Worm (Caenorhabditis elegans) whole organism, mixed stage, embryonic: ENCODE measurements around the gene C14A11.5.

Source experiments
- M03D4.4 ChIP-seq: sonication (generic microtip); optimal IDR thresholded peaks from 2 replicates; lab custom pipeline; 2017; ENCODE audit warnings: mild to moderate bottlenecking, missing genetic modification characterization, missing compliant biosample characterization
- bed-3 ChIP-seq: fragments of 200-800 bp; sonication (Bioruptor generic); optimal IDR thresholded peaks from 3 replicates; lab custom pipeline; 2018; ENCODE audit warnings: mild to moderate bottlenecking, missing genetic modification characterization, moderate library complexity, missing compliant biosample characterization
- blmp-1 ChIP-seq: fragments of 150-350 bp; optimal IDR thresholded peaks from 2 replicates; lab custom pipeline; 2014; ENCODE audit warnings: missing biosample characterization, missing genetic modification characterization
- ceh-39 ChIP-seq: fragments of 150-350 bp; optimal IDR thresholded peaks from 2 replicates; lab custom pipeline; 2014; ENCODE audit warnings: missing biosample characterization, missing genetic modification characterization
- ceh-43 ChIP-seq: fragments of 200-800 bp; sonication (Bioruptor generic); optimal IDR thresholded peaks from 2 replicates; lab custom pipeline; 2018; ENCODE audit warnings: mild to moderate bottlenecking, missing genetic modification characterization, moderate library complexity, missing compliant biosample characterization
- ceh-83 ChIP-seq: fragments of 200-800 bp; sonication (Bioruptor generic); optimal IDR thresholded peaks from 2 replicates; lab custom pipeline; 2018; ENCODE audit warnings: mild to moderate bottlenecking, missing genetic modification characterization, missing compliant biosample characterization
- ces-1 ChIP-seq: fragments of 150-350 bp; optimal IDR thresholded peaks from 2 replicates; lab custom pipeline; 2014; ENCODE audit warnings: missing biosample characterization, missing genetic modification reagents, missing genetic modification characterization
- cnd-1 ChIP-seq: fragments of 200-800 bp; sonication (Bioruptor generic); optimal IDR thresholded peaks from 2 replicates; lab custom pipeline; 2018; ENCODE audit warnings: mild to moderate bottlenecking, missing genetic modification characterization, missing compliant biosample characterization
- drap-1 ChIP-seq: fragments of 200-800 bp; sonication (Bioruptor generic); optimal IDR thresholded peaks from 3 replicates; lab custom pipeline; 2018; ENCODE audit warnings: mild to moderate bottlenecking, missing genetic modification characterization, missing compliant biosample characterization
- elt-1 ChIP-seq: sonication (generic microtip); optimal IDR thresholded peaks from 2 replicates; lab custom pipeline; 2017; ENCODE audit warnings: missing genetic modification characterization, mild to moderate bottlenecking, missing compliant biosample characterization, antibody characterized with exemption, moderate library complexity, borderline replicate concordance; ENCODE audit not compliant: insufficient read depth
- elt-3 ChIP-seq: fragments of 150-350 bp; optimal IDR thresholded peaks from 2 replicates; lab custom pipeline; 2014; ENCODE audit warnings: missing biosample characterization, missing genetic modification characterization
- flh-1 ChIP-seq: fragments of 200-800 bp; sonication (Bioruptor generic); optimal IDR thresholded peaks from 2 replicates; lab custom pipeline; 2018; ENCODE audit warnings: mild to moderate bottlenecking, missing genetic modification characterization, moderate library complexity, missing compliant biosample characterization
- ham-2 ChIP-seq: fragments of 200-800 bp; sonication (Bioruptor generic); optimal IDR thresholded peaks from 2 replicates; lab custom pipeline; 2018; ENCODE audit warnings: mild to moderate bottlenecking, missing genetic modification characterization, missing compliant biosample characterization
- hlh-1 ChIP-seq: fragments of 150-350 bp; optimal IDR thresholded peaks from 2 replicates; lab custom pipeline; 2014; ENCODE audit warnings: missing biosample characterization, missing genetic modification reagents, missing genetic modification characterization
- lin-13 ChIP-seq: fragments of 150-350 bp; optimal IDR thresholded peaks from 2 replicates; lab custom pipeline; 2014; ENCODE audit warnings: missing biosample characterization, missing genetic modification characterization
- lin-32 ChIP-seq: fragments of 200-800 bp; sonication (Bioruptor generic); optimal IDR thresholded peaks from 2 replicates; lab custom pipeline; 2018; ENCODE audit warnings: mild to moderate bottlenecking, missing genetic modification characterization, missing compliant biosample characterization
- lsy-2 ChIP-seq: fragments of 150-350 bp; optimal IDR thresholded peaks from 2 replicates; lab custom pipeline; 2014; ENCODE audit warnings: missing biosample characterization, missing genetic modification characterization
- mab-5 ChIP-seq: fragments of 150-350 bp; optimal IDR thresholded peaks from 2 replicates; lab custom pipeline; 2014; ENCODE audit warnings: missing biosample characterization, missing genetic modification characterization
- mep-1 ChIP-seq: fragments of 150-350 bp; optimal IDR thresholded peaks from 2 replicates; lab custom pipeline; 2017; ENCODE audit warnings: missing biosample characterization, missing genetic modification reagents, missing genetic modification characterization, inconsistent platforms
- mls-2 ChIP-seq: sonication (generic microtip); optimal IDR thresholded peaks from 2 replicates; lab custom pipeline; 2016; ENCODE audit warnings: mild to moderate bottlenecking, missing genetic modification characterization, moderate library complexity, missing compliant biosample characterization
- nhr-12 ChIP-seq: fragments of 150-350 bp; optimal IDR thresholded peaks from 2 replicates; lab custom pipeline; 2014; ENCODE audit warnings: missing biosample characterization, missing genetic modification characterization
- nhr-2 ChIP-seq: fragments of 150-350 bp; optimal IDR thresholded peaks from 2 replicates; lab custom pipeline; 2014; ENCODE audit warnings: missing biosample characterization, missing genetic modification characterization
- nhr-237 ChIP-seq: fragments of 150-350 bp; optimal IDR thresholded peaks from 2 replicates; lab custom pipeline; 2014; ENCODE audit warnings: missing biosample characterization, missing genetic modification characterization
- nhr-28 ChIP-seq: fragments of 150-350 bp; optimal IDR thresholded peaks from 2 replicates; lab custom pipeline; 2014; ENCODE audit warnings: missing biosample characterization, missing genetic modification characterization
- nhr-76 ChIP-seq: sonication (generic microtip); optimal IDR thresholded peaks from 2 replicates; lab custom pipeline; 2017; ENCODE audit warnings: missing biosample characterization, missing genetic modification characterization
- pha-4 ChIP-seq: fragments of 150-350 bp; optimal IDR thresholded peaks from 2 replicates; lab custom pipeline; 2018; ENCODE audit warnings: missing biosample characterization, missing genetic modification reagents, missing genetic modification characterization
- sem-2 ChIP-seq: fragments of 200-800 bp; sonication (Bioruptor generic); optimal IDR thresholded peaks from 2 replicates; lab custom pipeline; 2018; ENCODE audit warnings: mild to moderate bottlenecking, missing genetic modification characterization, missing compliant biosample characterization
- snpc-4 ChIP-seq: fragments of 150-350 bp; optimal IDR thresholded peaks from 2 replicates; lab custom pipeline; 2014; ENCODE audit warnings: missing biosample characterization, missing genetic modification characterization
- sptf-1 ChIP-seq: sonication (generic microtip); optimal IDR thresholded peaks from 2 replicates; lab custom pipeline; 2017; ENCODE audit warnings: mild to moderate bottlenecking, missing genetic modification characterization, moderate library complexity, missing compliant biosample characterization
- tbx-8 ChIP-seq: fragments of 200-800 bp; sonication (Bioruptor generic); optimal IDR thresholded peaks from 2 replicates; lab custom pipeline; 2018; ENCODE audit warnings: mild to moderate bottlenecking, missing genetic modification characterization, moderate library complexity, missing compliant biosample characterization
- unc-120 ChIP-seq: sonication (generic microtip); optimal IDR thresholded peaks from 2 replicates; lab custom pipeline; 2017; ENCODE audit warnings: missing genetic modification characterization, missing compliant biosample characterization; ENCODE audit not compliant: poor library complexity, severe bottlenecking
- unc-39 ChIP-seq: fragments of 150-350 bp; optimal IDR thresholded peaks from 2 replicates; lab custom pipeline; 2014; ENCODE audit warnings: missing biosample characterization, missing genetic modification characterization
- unc-62 ChIP-seq: fragments of 150-350 bp; optimal IDR thresholded peaks from 2 replicates; lab custom pipeline; 2014; ENCODE audit warnings: missing biosample characterization, missing genetic modification reagents, missing genetic modification characterization
- zip-8 ChIP-seq: fragments of 150-350 bp; optimal IDR thresholded peaks from 2 replicates; lab custom pipeline; 2014; ENCODE audit warnings: missing biosample characterization, missing genetic modification characterization
- ztf-11 ChIP-seq: fragments of 150-350 bp; optimal IDR thresholded peaks from 2 replicates; lab custom pipeline; 2014; ENCODE audit warnings: missing biosample characterization, missing genetic modification characterization

C14A11.5 gene

ce11 chrX:2820148-2820547, 12.8 kb upstream of the C14A11.5 start, which contains the start of gene tsp-6:
tsp-6 (plus strand) TSS chrX:2820448.
- TF ChIP-seq unc-62: no peak
- no peak for TF ChIP-seq mab-5 (tag; lab: Kevin White, UChicago)
- TF ChIP-seq nhr-12 (tag; lab: Kevin White, UChicago): no peak
- TF ChIP-seq flh-1 (GFP tag; lab: Kevin White, UChicago): no peak
- no peak for TF ChIP-seq ceh-83 (GFP tag; lab: Kevin White, UChicago)
- no peak for TF ChIP-seq nhr-28 (tag; lab: Kevin White, UChicago)
- no peak for TF ChIP-seq nhr-2 (tag; lab: Kevin White, UChicago)
- TF ChIP-seq ces-1 (GFP tag; lab: Kevin White, UChicago): no peak
- TF ChIP-seq elt-3 (tag; lab: Kevin White, UChicago): no peak
- TF ChIP-seq zip-8 (tag; lab: Kevin White, UChicago): no peak
- no peak for TF ChIP-seq sptf-1 (tag; lab: Kevin White, UChicago)
- no peak for TF ChIP-seq mls-2 (tag; lab: Kevin White, UChicago)

- TF ChIP-seq drap-1 (GFP tag; lab: Kevin White, UChicago) (no peak), cnd-1 (tag; lab: Kevin White, UChicago) (no peak)
Observed at ce11 chrX:2819747-2820146, 12.4 kb upstream of the C14A11.5 start.

ce11 chrX:2818899-2819298, 11.6 kb upstream of the C14A11.5 start:
- TF ChIP-seq cnd-1 (tag; lab: Kevin White, UChicago) (no peak), blmp-1 (no peak), unc-62 (no peak), sem-2 (no peak)

ce11 chrX:2814097-2814720, 6.9 kb upstream of the C14A11.5 start, which contains the start of gene C14A11.6:
C14A11.6 (minus strand) TSS chrX:2814147.
- TF ChIP-seq cnd-1 (tag; lab: Kevin White, UChicago) (no peak), unc-62 (no peak), mls-2 (tag; lab: Kevin White, UChicago) (no peak), drap-1 (GFP tag; lab: Kevin White, UChicago) (no peak), sem-2 (no peak), nhr-76 (tag; lab: Kevin White, UChicago) (no peak), ceh-39 (tag; lab: Kevin White, UChicago) (no peak), zip-8 (tag; lab: Kevin White, UChicago) (no peak), sptf-1 (tag; lab: Kevin White, UChicago) (no peak), elt-3 (tag; lab: Kevin White, UChicago) (no peak), bed-3 (GFP tag; lab: Kevin White, UChicago) (no peak), pha-4 (no peak), nhr-237 (tag; lab: Kevin White, UChicago) (no peak), lin-13 (tag; lab: Kevin White, UChicago) (no peak), tbx-8 (GFP tag; lab: Kevin White, UChicago) (no peak), hlh-1 (no peak), ham-2 (GFP tag; lab: Kevin White, UChicago) (no peak), lin-32 (no peak), snpc-4 (tag; lab: Kevin White, UChicago) (no peak), ceh-83 (GFP tag; lab: Kevin White, UChicago) (no peak)

ce11 chrX:2809611-2810010, 2.3 kb upstream of the C14A11.5 start, which contains the start of gene C14A11.9:
C14A11.9 (minus strand) TSS chrX:2809637.
- TF ChIP-seq unc-120 (tag; lab: Kevin White, UChicago): peak; percentile 75
- TF ChIP-seq pha-4: peak; percentile 72
- peak; percentile 77 for TF ChIP-seq nhr-237 (tag; lab: Kevin White, UChicago)
- no peak for TF ChIP-seq zip-8 (tag; lab: Kevin White, UChicago)
- no peak for TF ChIP-seq sem-2
- TF ChIP-seq ztf-11 (tag; lab: Kevin White, UChicago): no peak
- TF ChIP-seq mls-2 (tag; lab: Kevin White, UChicago): peak; percentile 86
- peak; percentile 92 for TF ChIP-seq mep-1
- TF ChIP-seq ceh-83 (GFP tag; lab: Kevin White, UChicago): peak; percentile 61
- peak; percentile 21 for TF ChIP-seq unc-62
- TF ChIP-seq unc-39: no peak
- TF ChIP-seq mab-5 (tag; lab: Kevin White, UChicago): no peak
- peak; percentile 74 for TF ChIP-seq drap-1 (GFP tag; lab: Kevin White, UChicago)
- peak; percentile 56 for TF ChIP-seq ces-1 (GFP tag; lab: Kevin White, UChicago)
- no peak for TF ChIP-seq nhr-2 (tag; lab: Kevin White, UChicago)
- TF ChIP-seq ceh-39 (tag; lab: Kevin White, UChicago): no peak
- TF ChIP-seq flh-1 (GFP tag; lab: Kevin White, UChicago): no peak
- peak; percentile 79 for TF ChIP-seq M03D4.4 (tag; lab: Kevin White, UChicago)
- no peak for TF ChIP-seq nhr-76 (tag; lab: Kevin White, UChicago)
- no peak for TF ChIP-seq snpc-4 (tag; lab: Kevin White, UChicago)
- TF ChIP-seq ham-2 (GFP tag; lab: Kevin White, UChicago): peak; percentile 50
- TF ChIP-seq cnd-1 (tag; lab: Kevin White, UChicago): peak; percentile 65
- peak; percentile 79 for TF ChIP-seq lin-13 (tag; lab: Kevin White, UChicago)
- no peak for TF ChIP-seq nhr-28 (tag; lab: Kevin White, UChicago)
- peak; percentile 10 for TF ChIP-seq bed-3 (GFP tag; lab: Kevin White, UChicago)
- peak; percentile 76 for TF ChIP-seq lsy-2 (tag; lab: Kevin White, UChicago)
- no peak for TF ChIP-seq elt-1 (tag; lab: Kevin White, UChicago)
- TF ChIP-seq hlh-1: peak; percentile 40
- TF ChIP-seq nhr-12 (tag; lab: Kevin White, UChicago): no peak
- peak; percentile 57 for TF ChIP-seq ceh-43 (GFP tag; lab: Kevin White, UChicago)
- TF ChIP-seq lin-32: peak; percentile 45
- no peak for TF ChIP-seq elt-3 (tag; lab: Kevin White, UChicago)
- TF ChIP-seq blmp-1: no peak
- TF ChIP-seq sptf-1 (tag; lab: Kevin White, UChicago): peak; percentile 85
- TF ChIP-seq tbx-8 (GFP tag; lab: Kevin White, UChicago): peak; percentile 42
